Worm (Caenorhabditis elegans) whole organism, early embryonic: ENCODE data around the gene F26D2.16.
"Not testable (repeated sequence)": the region's sequence is repeated elsewhere in the genome, so short reads cannot be mapped to it uniquely, and the experiment has no call there.

Experiments
- B0310.2 ChIP-seq: sonication (generic microtip); optimal IDR thresholded peaks from 2 replicates; lab custom pipeline; 2016; ENCODE audit warnings: mild to moderate bottlenecking, missing genetic modification characterization, missing compliant biosample characterization
- F13C5.2 ChIP-seq: sonication (generic microtip); optimal IDR thresholded peaks from 2 replicates; lab custom pipeline; 2017; ENCODE audit warnings: mild to moderate bottlenecking, missing genetic modification characterization, inconsistent platforms, missing compliant biosample characterization
- aly-1 ChIP-seq: sonication (generic microtip); optimal IDR thresholded peaks from 2 replicates; lab custom pipeline; 2016; ENCODE audit warnings: missing genetic modification characterization, missing compliant biosample characterization
- ama-1 ChIP-seq: fragments of 150-350 bp; optimal IDR thresholded peaks from 2 replicates; lab custom pipeline; 2014
- ceh-13 ChIP-seq: fragments of 200-800 bp; sonication (Bioruptor generic); optimal IDR thresholded peaks from 2 replicates; lab custom pipeline; 2018; ENCODE audit warnings: mild to moderate bottlenecking, missing genetic modification characterization, missing compliant biosample characterization
- ceh-36 ChIP-seq: sonication (generic microtip); optimal IDR thresholded peaks from 2 replicates; lab custom pipeline; 2016; ENCODE audit warnings: missing genetic modification characterization, inconsistent platforms, missing compliant biosample characterization
- ets-7 ChIP-seq: sonication (generic microtip); optimal IDR thresholded peaks from 2 replicates; lab custom pipeline; 2016; ENCODE audit warnings: missing genotype, missing genetic modification characterization, missing compliant biosample characterization
- flt-1 ChIP-seq: fragments of 200-800 bp; sonication (Bioruptor generic); IDR thresholded peaks from 2 replicates; pipeline ENCODE4 v1.3.6; 2022; ENCODE audit warnings: missing genetic modification characterization, missing compliant biosample characterization
- hmbx-1 ChIP-seq: sonication (generic microtip); optimal IDR thresholded peaks from 2 replicates; lab custom pipeline; 2016; ENCODE audit warnings: mild to moderate bottlenecking, missing genetic modification characterization, missing compliant biosample characterization
- hmg-4 ChIP-seq: fragments of 200-800 bp; sonication (Bioruptor generic); optimal IDR thresholded peaks from 2 replicates; lab custom pipeline; 2018; ENCODE audit warnings: mild to moderate bottlenecking, missing genetic modification characterization, missing compliant biosample characterization
- hnd-1 ChIP-seq: sonication (generic microtip); optimal IDR thresholded peaks from 2 replicates; lab custom pipeline; 2016; ENCODE audit warnings: missing genetic modification characterization, missing compliant biosample characterization
- pes-1 ChIP-seq: fragments of 200-800 bp; sonication (Bioruptor generic); IDR thresholded peaks from 2 replicates; pipeline ENCODE4 v1.3.6; 2022; ENCODE audit warnings: missing genetic modification reagents, missing genetic modification characterization, missing compliant biosample characterization
- scrt-1 ChIP-seq: fragments of 200-800 bp; sonication (Bioruptor generic); IDR thresholded peaks from 2 replicates; pipeline ENCODE4 v1.3.6; 2022; ENCODE audit warnings: missing genetic modification characterization, missing compliant biosample characterization
- sea-1 ChIP-seq: fragments of 200-800 bp; sonication (Bioruptor generic); conservative IDR thresholded peaks from 2 replicates; pipeline ENCODE4 v1.3.6; 2022; ENCODE audit warnings: missing genetic modification characterization, missing compliant biosample characterization
- tbx-11 ChIP-seq: fragments of 200-800 bp; sonication (Bioruptor generic); IDR thresholded peaks from 2 replicates; pipeline ENCODE4 v1.3.6; 2022; ENCODE audit warnings: missing genetic modification characterization, missing compliant biosample characterization
- tbx-37 ChIP-seq: fragments of 200-800 bp; sonication (Bioruptor generic); conservative IDR thresholded peaks from 2 replicates; pipeline ENCODE4 v1.3.6; 2022; ENCODE audit warnings: missing genetic modification reagents, missing genetic modification characterization, missing compliant biosample characterization
- tra-4 ChIP-seq: sonication (generic microtip); optimal IDR thresholded peaks from 2 replicates; lab custom pipeline; 2017; ENCODE audit warnings: missing genetic modification characterization, missing compliant biosample characterization

The F26D2.16 gene

DNA sequence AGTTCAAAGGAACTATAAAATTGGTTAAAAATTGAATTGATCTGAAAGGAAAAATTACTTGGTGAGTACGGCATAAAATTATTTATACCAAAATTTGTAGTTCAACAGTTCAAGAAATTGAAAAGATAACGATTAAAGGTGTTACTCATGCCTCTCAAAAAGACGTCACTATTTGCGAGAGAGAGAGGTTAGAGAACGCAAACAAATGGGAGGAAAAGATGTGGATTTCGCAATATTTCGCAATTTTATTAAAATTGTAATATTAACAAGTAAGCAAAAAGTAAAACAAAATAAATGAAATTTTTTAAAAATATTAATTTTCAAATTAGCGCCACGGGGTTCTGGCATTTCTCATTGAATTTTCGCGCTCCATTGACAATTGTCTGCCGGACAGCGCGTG is 24.5 kb downstream of the F26D2.16 start, which contains the start of gene F13A7.11:
TSS of gene F13A7.11 (minus strand) at position 174 of the 400 bp plus-strand sequence.
- no peak for TF ChIP-seq ceh-36 (tag; lab: Kevin White, UChicago)
- TF ChIP-seq ceh-13 (GFP tag; lab: Kevin White, UChicago), result no peak
- TF ChIP-seq scrt-1 (GFP tag; lab: Robert Waterston, UW), result no peak
- TF ChIP-seq flt-1 (GFP tag; lab: Robert Waterston, UW), result no peak
- no peak for TF ChIP-seq sea-1
- TF ChIP-seq aly-1 (tag; lab: Kevin White, UChicago), result no peak
- no peak for TF ChIP-seq ets-7 (tag; lab: Kevin White, UChicago)
- TF ChIP-seq hnd-1 (tag; lab: Kevin White, UChicago), result no peak
- no peak for TF ChIP-seq F13C5.2 (tag; lab: Kevin White, UChicago)
- TF ChIP-seq pes-1, result no peak
- no peak for TF ChIP-seq tra-4 (tag; lab: Kevin White, UChicago)
- no peak for TF ChIP-seq tbx-37 (GFP tag; lab: Robert Waterston, UW)
- no peak for TF ChIP-seq ama-1 (lab: Kevin White, UChicago)

DNA sequence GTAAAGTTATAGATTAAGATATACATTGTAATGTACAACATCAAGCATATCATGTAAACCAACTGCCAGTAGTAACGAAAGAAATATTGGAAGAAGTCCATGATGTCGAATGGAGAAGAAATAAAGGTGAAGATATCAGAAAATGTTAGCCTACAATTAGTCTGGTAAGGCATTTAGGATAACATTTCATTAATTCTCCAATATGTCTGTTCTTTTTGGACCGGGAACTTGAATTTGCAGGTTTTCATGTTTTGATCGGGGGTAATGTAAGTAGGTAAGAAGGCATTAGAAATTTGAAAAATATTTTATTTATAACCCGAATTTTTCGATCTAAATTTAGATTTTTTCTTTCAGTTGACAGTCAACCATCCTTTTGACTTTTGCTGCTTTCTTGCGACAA is 25.9 kb downstream of the F26D2.16 start, which contains the start of gene srd-63:
TSS of gene srd-63 (minus strand) at position 101 of the 400 bp plus-strand sequence.
- TF ChIP-seq ets-7 (tag; lab: Kevin White, UChicago), result no peak
- TF ChIP-seq F13C5.2 (tag; lab: Kevin White, UChicago), result no peak
- no peak for TF ChIP-seq sea-1
- no peak for TF ChIP-seq tra-4 (tag; lab: Kevin White, UChicago)
- TF ChIP-seq tbx-11, result no peak
- TF ChIP-seq ceh-13 (GFP tag; lab: Kevin White, UChicago), result no peak
- no peak for TF ChIP-seq flt-1 (GFP tag; lab: Robert Waterston, UW)
- TF ChIP-seq aly-1 (tag; lab: Kevin White, UChicago), result no peak
- TF ChIP-seq scrt-1 (GFP tag; lab: Robert Waterston, UW), result no peak
- no peak for TF ChIP-seq hmbx-1 (tag; lab: Kevin White, UChicago)
- no peak for TF ChIP-seq ceh-36 (tag; lab: Kevin White, UChicago)
- TF ChIP-seq ama-1 (lab: Kevin White, UChicago), result no peak
- no peak for TF ChIP-seq B0310.2 (tag; lab: Kevin White, UChicago)
- TF ChIP-seq tbx-37 (GFP tag; lab: Robert Waterston, UW), result no peak

DNA sequence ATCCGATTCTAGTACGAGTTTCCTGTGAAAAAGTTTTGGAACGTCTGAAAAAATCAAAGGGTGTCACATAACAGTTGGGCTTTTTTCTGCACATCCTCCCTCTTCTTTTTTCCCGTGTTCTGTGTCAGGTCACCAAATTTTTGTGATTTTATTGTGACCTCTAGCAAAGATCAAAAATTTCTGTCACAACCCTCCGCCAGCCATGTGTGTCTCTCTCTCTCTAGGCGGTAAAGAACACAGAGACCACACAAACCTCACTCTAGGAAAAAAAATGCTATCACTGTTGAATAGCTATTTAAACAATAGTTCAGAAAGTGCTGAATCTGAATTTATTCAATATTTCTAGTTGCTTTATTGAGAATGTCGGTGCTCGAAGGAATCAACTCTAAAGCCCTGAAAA is 29.0 kb downstream of the F26D2.16 start, which contains the start of gene gst-44:
TSS of gene gst-44 (plus strand) at position 237 of the 400 bp plus-strand sequence.
- no peak for TF ChIP-seq hmg-4
- TF ChIP-seq ceh-13 (GFP tag; lab: Kevin White, UChicago), result no peak
- TF ChIP-seq hnd-1 (tag; lab: Kevin White, UChicago), result no peak
- TF ChIP-seq tbx-37 (GFP tag; lab: Robert Waterston, UW), result no peak

DNA sequence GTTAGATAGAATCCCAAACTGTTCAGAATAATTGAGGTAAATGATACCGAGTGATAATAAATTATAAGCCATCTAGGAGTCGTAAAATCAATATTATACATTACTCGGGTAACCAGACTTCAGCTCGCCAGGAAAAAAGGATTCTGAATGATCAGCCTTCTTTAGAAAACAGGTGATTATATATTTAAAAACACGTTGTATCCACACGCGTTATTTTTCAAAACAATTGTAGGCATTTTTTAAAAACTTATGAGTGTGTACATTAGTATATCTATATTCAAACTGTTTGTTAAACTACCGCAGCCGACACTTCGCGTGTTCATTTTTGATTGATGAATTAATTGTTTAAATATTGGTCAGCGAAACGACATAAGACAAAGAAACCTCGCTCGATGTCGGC is 31.4 kb downstream of the F26D2.16 start, which contains the start of gene sri-65:
TSS of gene sri-65 (minus strand) at position 101 of the 400 bp plus-strand sequence.
- TF ChIP-seq ets-7 (tag; lab: Kevin White, UChicago) (no peak), scrt-1 (GFP tag; lab: Robert Waterston, UW) (no peak), pes-1 (no peak)

DNA sequence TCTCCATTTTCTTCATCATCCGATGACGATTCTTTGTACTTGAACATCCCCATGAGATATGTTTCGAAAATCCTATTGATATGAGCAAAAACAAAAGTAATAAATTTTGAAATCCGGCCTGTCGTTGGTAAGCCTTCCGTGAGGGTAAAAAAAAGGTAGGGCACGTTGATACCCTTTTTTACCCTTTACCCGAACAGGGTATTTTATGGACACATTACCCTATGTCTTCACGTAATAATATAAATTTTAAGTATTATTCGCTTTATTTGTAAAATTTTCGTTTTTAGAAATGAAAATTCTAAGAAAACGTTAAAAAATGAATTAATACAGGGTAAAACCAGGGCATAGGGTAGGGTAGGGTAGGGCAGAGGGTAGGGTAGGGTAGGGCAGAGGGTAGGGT is 35.9 kb downstream of the F26D2.16 start, which contains the start of gene F13A7.7:
TSS of gene F13A7.7 (minus strand) at position 101 of the 400 bp plus-strand sequence.
- TF ChIP-seq tbx-37 (GFP tag; lab: Robert Waterston, UW); hnd-1 (tag; lab: Kevin White, UChicago); sea-1: not testable (repeated sequence)

DNA sequence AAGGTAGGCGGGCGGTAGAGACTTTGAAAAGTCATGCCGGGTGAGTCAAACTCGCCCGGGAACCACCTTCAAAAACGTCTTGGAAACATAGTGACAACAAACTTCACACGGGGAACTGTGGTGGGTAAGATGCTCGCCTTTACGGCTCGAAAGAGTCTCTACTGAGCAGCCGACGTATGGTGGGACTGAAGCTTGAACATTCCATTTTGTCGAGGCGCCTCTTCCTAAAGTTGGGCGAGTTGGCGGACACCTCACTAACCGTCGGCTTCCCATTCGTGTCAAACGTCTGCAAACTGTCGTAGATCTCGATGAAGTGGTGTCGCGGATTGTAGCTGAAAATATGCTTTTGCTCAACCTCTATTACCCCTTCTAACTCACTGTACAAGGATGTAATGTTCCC is 36.7 kb downstream of the F26D2.16 start:
- TF ChIP-seq hmbx-1 (tag; lab: Kevin White, UChicago), result no peak
- no peak for TF ChIP-seq aly-1 (tag; lab: Kevin White, UChicago)
- no peak for TF ChIP-seq scrt-1 (GFP tag; lab: Robert Waterston, UW)
- TF ChIP-seq ama-1 (lab: Kevin White, UChicago), result no peak
- no peak for TF ChIP-seq sea-1
- TF ChIP-seq tbx-11, result no peak
- no peak for TF ChIP-seq ceh-36 (tag; lab: Kevin White, UChicago)
- no peak for TF ChIP-seq pes-1
- TF ChIP-seq flt-1 (GFP tag; lab: Robert Waterston, UW), result no peak
- TF ChIP-seq tra-4 (tag; lab: Kevin White, UChicago), result no peak
- TF ChIP-seq hmg-4, result no peak
- TF ChIP-seq ceh-13 (GFP tag; lab: Kevin White, UChicago), result no peak

DNA sequence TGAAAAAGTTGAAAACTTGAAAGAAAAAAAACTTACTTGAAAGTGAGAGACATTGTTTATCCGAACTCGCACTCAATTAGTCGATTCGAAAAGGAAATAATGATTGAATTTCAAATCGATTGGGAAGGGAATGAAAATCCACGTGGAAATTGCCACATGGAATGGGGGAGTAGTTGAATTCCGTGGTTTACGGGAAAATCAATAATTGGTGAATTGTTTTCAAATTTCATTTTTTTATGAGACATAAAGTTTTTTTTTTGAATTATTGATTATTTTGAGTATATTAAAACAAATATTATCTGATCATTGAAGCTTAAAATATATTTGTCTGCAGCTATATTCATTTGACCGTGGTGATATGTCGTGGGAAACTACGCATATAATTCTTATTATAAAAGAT is 41.8 kb downstream of the F26D2.16 start, which contains the start of gene F13A7.1:
TSS of gene F13A7.1 (minus strand) at position 101 of the 400 bp plus-strand sequence.
- TF ChIP-seq sea-1, result no peak
- TF ChIP-seq scrt-1 (GFP tag; lab: Robert Waterston, UW), result no peak
- no peak for TF ChIP-seq F13C5.2 (tag; lab: Kevin White, UChicago)
- no peak for TF ChIP-seq ceh-13 (GFP tag; lab: Kevin White, UChicago)
- TF ChIP-seq aly-1 (tag; lab: Kevin White, UChicago), result no peak
- TF ChIP-seq tbx-37 (GFP tag; lab: Robert Waterston, UW), result no peak

DNA sequence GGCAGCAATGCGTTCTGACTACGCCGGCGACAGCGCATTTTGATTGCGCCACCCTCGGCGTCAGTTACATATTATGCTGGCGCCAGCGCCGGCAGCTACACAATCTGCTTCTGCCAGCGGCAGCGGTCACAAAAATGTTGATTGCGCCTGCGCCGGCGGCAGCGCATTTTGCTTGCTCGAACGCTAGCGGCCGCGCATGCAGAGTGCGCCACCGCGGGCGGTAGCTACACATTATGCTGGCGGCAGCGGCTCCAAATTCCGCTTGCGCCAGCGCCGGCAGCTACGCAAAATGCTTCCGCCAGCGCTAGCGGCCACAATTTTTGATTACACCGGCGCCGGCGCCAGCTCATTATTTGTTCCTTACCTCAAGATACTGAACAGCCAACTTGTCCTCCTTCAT is 42.5 kb downstream of the F26D2.16 start:
- no peak for TF ChIP-seq flt-1 (GFP tag; lab: Robert Waterston, UW)
- no peak for TF ChIP-seq ets-7 (tag; lab: Kevin White, UChicago)
- TF ChIP-seq hmbx-1 (tag; lab: Kevin White, UChicago), result no peak
- TF ChIP-seq ceh-13 (GFP tag; lab: Kevin White, UChicago), result no peak
- TF ChIP-seq scrt-1 (GFP tag; lab: Robert Waterston, UW), result no peak
- no peak for TF ChIP-seq hmg-4
- TF ChIP-seq hnd-1 (tag; lab: Kevin White, UChicago), result no peak
- TF ChIP-seq F13C5.2 (tag; lab: Kevin White, UChicago), result no peak
- no peak for TF ChIP-seq tbx-11
- no peak for TF ChIP-seq ceh-36 (tag; lab: Kevin White, UChicago)
- no peak for TF ChIP-seq tbx-37 (GFP tag; lab: Robert Waterston, UW)
- TF ChIP-seq B0310.2 (tag; lab: Kevin White, UChicago), result no peak
- TF ChIP-seq ama-1 (lab: Kevin White, UChicago), result no peak
- TF ChIP-seq pes-1, result no peak
- TF ChIP-seq aly-1 (tag; lab: Kevin White, UChicago), result no peak
- no peak for TF ChIP-seq tra-4 (tag; lab: Kevin White, UChicago)
- TF ChIP-seq sea-1, result no peak
